Fruit fly (Drosophila melanogaster): ENCODE data around the gene CG33159.

dm6 chr3L:3177872-3178271 lies 26.4 kb downstream of the CG33159 start:
- no peak for TF ChIP-seq kay (GFP tag; ENCODE audit: borderline replicate concordance)
- no peak for TF ChIP-seq CG7101 (tag; optimal IDR thresholded peaks at IDR 0.05)
- no peak for TF ChIP-seq tj (GFP tag; optimal IDR thresholded peaks at IDR 0.05)
- no peak for TF ChIP-seq ovo (GFP tag; optimal IDR thresholded peaks at IDR 0.05)
- no peak for TF ChIP-seq Mnt (GFP tag; optimal IDR thresholded peaks at IDR 0.05)
- no peak for TF ChIP-seq cnc (optimal IDR thresholded peaks at IDR 0.05)
- TF ChIP-seq pad (GFP tag; optimal IDR thresholded peaks at IDR 0.05), result no peak
- TF ChIP-seq CG14711 (tag; optimal IDR thresholded peaks at IDR 0.05), result no peak
- TF ChIP-seq cic (GFP tag; optimal IDR thresholded peaks at IDR 0.05), result no peak
- TF ChIP-seq Clk (GFP tag; optimal IDR thresholded peaks at IDR 0.05), result no peak
- TF ChIP-seq CG7045 (GFP tag; optimal IDR thresholded peaks at IDR 0.05), result no peak
- TF ChIP-seq CG11617 (GFP tag; optimal IDR thresholded peaks at IDR 0.05), result no peak

Measured in whole organism, adult.